Worm (Caenorhabditis elegans): ENCODE measurements around the gene cyp-14A5.

Gene cyp-14A5

ce11 chrV:5445839-5446238, 22.8 kb upstream of the cyp-14A5 start, which contains the start of gene F08F3.1:
TSS of gene F08F3.1 (plus strand) at chrV:5446139.
- no peak for TF ChIP-seq hnd-1 (tag; optimal IDR thresholded peaks at IDR 0.05)
- TF ChIP-seq aly-1 (tag; optimal IDR thresholded peaks at IDR 0.05) = no peak

- no peak for TF ChIP-seq sea-1 (GFP tag; conservative IDR thresholded peaks at IDR 0.05)
- no peak for TF ChIP-seq tbx-37 (GFP tag; conservative IDR thresholded peaks at IDR 0.05)
These were observed 21.0 kb upstream of the cyp-14A5 start for ce11 chrV:5444037-5444436.

ce11 chrV:5442366-5442765, 19.3 kb upstream of the cyp-14A5 start:
- TF ChIP-seq F13C5.2 (tag; optimal IDR thresholded peaks at IDR 0.05) (no peak), flt-1 (GFP tag; IDR thresholded peaks at IDR 0.05) (no peak), ceh-36 (tag; optimal IDR thresholded peaks at IDR 0.05) (no peak), scrt-1 (GFP tag; IDR thresholded peaks at IDR 0.05) (no peak), hnd-1 (tag; optimal IDR thresholded peaks at IDR 0.05) (no peak), aly-1 (tag; optimal IDR thresholded peaks at IDR 0.05) (no peak), B0310.2 (tag; optimal IDR thresholded peaks at IDR 0.05) (no peak), tbx-37 (GFP tag; conservative IDR thresholded peaks at IDR 0.05) (no peak), ets-7 (tag; optimal IDR thresholded peaks at IDR 0.05) (no peak), ceh-13 (GFP tag; optimal IDR thresholded peaks at IDR 0.05) (no peak), sea-1 (GFP tag; conservative IDR thresholded peaks at IDR 0.05) (no peak), pes-1 (GFP tag; IDR thresholded peaks at IDR 0.05) (no peak), tbx-11 (GFP tag; IDR thresholded peaks at IDR 0.05) (no peak), ama-1 (optimal IDR thresholded peaks at IDR 0.05) (no peak), hmbx-1 (tag; optimal IDR thresholded peaks at IDR 0.05) (no peak), hmg-4 (GFP tag; optimal IDR thresholded peaks at IDR 0.05) (no peak), tra-4 (tag; optimal IDR thresholded peaks at IDR 0.05) (no peak)

- TF ChIP-seq tra-4 (tag; optimal IDR thresholded peaks at IDR 0.05) = no peak
- TF ChIP-seq ets-7 (tag; optimal IDR thresholded peaks at IDR 0.05) = no peak
- no peak for TF ChIP-seq sea-1 (GFP tag; conservative IDR thresholded peaks at IDR 0.05)
- TF ChIP-seq tbx-37 (GFP tag; conservative IDR thresholded peaks at IDR 0.05) = no peak
These were observed 16.0 kb upstream of the cyp-14A5 start, which contains the start of gene snpc-1.3 for ce11 chrV:5439068-5439467. TSS of gene snpc-1.3 (minus strand) at chrV:5439168.

- TF ChIP-seq hnd-1 (tag; optimal IDR thresholded peaks at IDR 0.05) (no peak), B0310.2 (tag; optimal IDR thresholded peaks at IDR 0.05) (no peak), tra-4 (tag; optimal IDR thresholded peaks at IDR 0.05) (no peak), F13C5.2 (tag; optimal IDR thresholded peaks at IDR 0.05) (no peak), hmbx-1 (tag; optimal IDR thresholded peaks at IDR 0.05) (no peak)
These were observed 9.9 kb upstream of the cyp-14A5 start, which contains the start of gene acl-6 for ce11 chrV:5433020-5433419. TSS of gene acl-6 (plus strand) at chrV:5433386.

- no peak for TF ChIP-seq ets-7 (tag; optimal IDR thresholded peaks at IDR 0.05)
These were observed 9.4 kb upstream of the cyp-14A5 start, which contains the start of gene F08F3.8 for ce11 chrV:5432499-5432898. TSS of gene F08F3.8 (minus strand) at chrV:5432599.

ce11 chrV:5427860-5428259, 4.8 kb upstream of the cyp-14A5 start, which contains the start of gene rhr-1:
TSS of gene rhr-1 (plus strand) at chrV:5428160.
- no peak for TF ChIP-seq B0310.2 (tag; optimal IDR thresholded peaks at IDR 0.05)
- no peak for TF ChIP-seq tra-4 (tag; optimal IDR thresholded peaks at IDR 0.05)
- no peak for TF ChIP-seq ets-7 (tag; optimal IDR thresholded peaks at IDR 0.05)
- TF ChIP-seq pes-1 (GFP tag; IDR thresholded peaks at IDR 0.05) = no peak

- TF ChIP-seq scrt-1 (GFP tag; IDR thresholded peaks at IDR 0.05) = no peak
- TF ChIP-seq pes-1 (GFP tag; IDR thresholded peaks at IDR 0.05) = no peak
- TF ChIP-seq hnd-1 (tag; optimal IDR thresholded peaks at IDR 0.05) = no peak
- no peak for TF ChIP-seq ets-7 (tag; optimal IDR thresholded peaks at IDR 0.05)
- no peak for TF ChIP-seq aly-1 (tag; optimal IDR thresholded peaks at IDR 0.05)
- no peak for TF ChIP-seq F13C5.2 (tag; optimal IDR thresholded peaks at IDR 0.05)
- TF ChIP-seq B0310.2 (tag; optimal IDR thresholded peaks at IDR 0.05) = no peak
- no peak for TF ChIP-seq tbx-37 (GFP tag; conservative IDR thresholded peaks at IDR 0.05)
- no peak for TF ChIP-seq ceh-36 (tag; optimal IDR thresholded peaks at IDR 0.05)
- TF ChIP-seq sea-1 (GFP tag; conservative IDR thresholded peaks at IDR 0.05) = no peak
- no peak for TF ChIP-seq flt-1 (GFP tag; IDR thresholded peaks at IDR 0.05)
These were observed 3.3 kb upstream of the cyp-14A5 start for ce11 chrV:5426337-5426736.

ce11 chrV:5425008-5425407, 1.9 kb upstream of the cyp-14A5 start:
- TF ChIP-seq pes-1 (GFP tag; IDR thresholded peaks at IDR 0.05) = no peak
- no peak for TF ChIP-seq hmg-4 (GFP tag; optimal IDR thresholded peaks at IDR 0.05)
- TF ChIP-seq ama-1 (optimal IDR thresholded peaks at IDR 0.05) = no peak
- no peak for TF ChIP-seq tbx-11 (GFP tag; IDR thresholded peaks at IDR 0.05)
- no peak for TF ChIP-seq aly-1 (tag; optimal IDR thresholded peaks at IDR 0.05)
- no peak for TF ChIP-seq B0310.2 (tag; optimal IDR thresholded peaks at IDR 0.05)
- TF ChIP-seq ceh-13 (GFP tag; optimal IDR thresholded peaks at IDR 0.05) = no peak
- no peak for TF ChIP-seq sea-1 (GFP tag; conservative IDR thresholded peaks at IDR 0.05)
- TF ChIP-seq ceh-36 (tag; optimal IDR thresholded peaks at IDR 0.05) = no peak
- TF ChIP-seq tra-4 (tag; optimal IDR thresholded peaks at IDR 0.05) = no peak
- TF ChIP-seq F13C5.2 (tag; optimal IDR thresholded peaks at IDR 0.05) = no peak

ce11 chrV:5419915-5420314, 3.2 kb downstream of the cyp-14A5 start, which contains the start of gene F08F3.6:
TSS of gene F08F3.6 (minus strand) at chrV:5420067.
- TF ChIP-seq hmbx-1 (tag; optimal IDR thresholded peaks at IDR 0.05) (no peak), tbx-11 (GFP tag; IDR thresholded peaks at IDR 0.05) (no peak), F13C5.2 (tag; optimal IDR thresholded peaks at IDR 0.05) (no peak), sea-1 (GFP tag; conservative IDR thresholded peaks at IDR 0.05) (no peak), hnd-1 (tag; optimal IDR thresholded peaks at IDR 0.05) (no peak), ceh-13 (GFP tag; optimal IDR thresholded peaks at IDR 0.05) (no peak)
